Fruit fly (Drosophila melanogaster) S2 (cell line): ENCODE results near the gene CG1309.

Experiments used
- CG8478 ChIP-seq: fragments of >200 bp; optimal IDR thresholded peaks from 2 replicates; lab custom pipeline; 2018
- CTCF ChIP-seq, 2 experiments: fragments of >200 bp; optimal IDR thresholded peaks; 2 replicates each; lab custom pipeline; 2018

DNA sequence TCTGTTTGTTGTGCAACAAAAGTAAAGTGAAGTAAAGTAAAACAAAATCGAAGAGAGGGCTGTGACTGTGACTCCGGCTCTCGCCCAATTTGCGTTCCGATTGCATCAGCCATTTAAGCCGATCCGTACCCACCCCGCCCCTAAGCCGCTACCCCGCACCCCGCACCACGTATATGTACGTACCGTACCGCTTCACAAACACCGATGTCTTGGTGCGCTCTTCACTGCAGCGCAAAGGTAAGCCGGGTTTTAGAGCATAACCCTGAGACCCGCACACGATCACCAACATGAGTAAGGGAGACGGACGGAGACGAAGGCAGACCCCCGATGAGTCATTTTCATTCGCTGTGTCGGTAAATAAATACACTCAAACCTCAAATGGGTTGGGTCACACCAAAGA lies 27.0 kb upstream of the CG1309 start:
- TF ChIP-seq CG8478 (lab: Kevin White, UChicago), result no peak
- no peak for TF ChIP-seq CTCF (optimal IDR thresholded peaks at IDR 0.05; lab: Kevin White, UChicago)
